Fruit fly (Drosophila melanogaster): ENCODE results near the gene Kaz.

DNA sequence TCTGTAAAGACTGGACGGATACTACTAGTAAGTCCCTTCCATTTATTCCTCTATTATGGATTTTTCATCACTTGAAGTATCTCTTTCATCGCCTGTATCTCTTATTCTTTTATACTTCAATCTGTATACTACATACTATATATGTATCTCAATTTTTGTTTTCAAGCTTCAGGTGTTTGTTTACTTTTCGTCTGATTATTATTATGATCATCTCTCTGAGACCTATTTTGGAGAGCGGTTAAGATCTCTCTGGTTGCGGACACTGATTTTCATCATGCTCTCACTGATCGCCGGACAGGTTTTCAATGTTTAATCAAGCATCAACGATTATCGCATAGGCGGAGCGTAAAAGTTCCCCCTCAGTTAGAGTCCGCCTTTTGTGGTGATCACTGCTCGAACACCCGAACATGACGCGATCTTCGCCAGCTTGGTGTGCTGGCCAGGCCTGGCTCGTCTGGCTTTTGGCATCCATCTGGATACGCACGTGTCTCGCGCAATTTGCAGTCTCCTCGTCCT is 32.9 kb upstream of the Kaz start, which contains the start of gene CG7016:
- TF ChIP-seq CG18476 (GFP tag; optimal IDR thresholded peaks at IDR 0.05) (no peak), CG14860 (GFP tag; IDR thresholded peaks at IDR 0.05; ENCODE audit: partially characterized antibody) (no peak), CG18619 (GFP tag; optimal IDR thresholded peaks at IDR 0.05) (no peak), MTF-1 (GFP tag; optimal IDR thresholded peaks at IDR 0.05; ENCODE audit: borderline replicate concordance) (no peak), Tbp (GFP tag; optimal IDR thresholded peaks at IDR 0.05) (no peak), abd-A (tag; optimal IDR thresholded peaks at IDR 0.05) (no peak), CG6272 (GFP tag; IDR thresholded peaks at IDR 0.05) (no peak), CG13123 (GFP tag; optimal IDR thresholded peaks at IDR 0.05) (no peak), Side (GFP tag; optimal IDR thresholded peaks at IDR 0.05) (no peak), CG6813 (GFP tag; optimal IDR thresholded peaks at IDR 0.05) (no peak), Sin3A (optimal IDR thresholded peaks at IDR 0.05) (no peak)

All from whole organism, embryonic.